Worm (Caenorhabditis elegans): ENCODE measurements around the gene erh-1.
A peak's percentile ranks its signal among the peaks of the same experiment; 100 is the strongest.

Gene erh-1

ce11 chrV:10578938-10579337 is at the start of gene erh-1, which contains the start of gene lpd-9:
Gene erh-1 (minus strand): TSS chrV:10579141.
Gene lpd-9 (plus strand): TSS chrV:10579305.
- no peak for TF ChIP-seq egl-43 (GFP tag; IDR thresholded peaks at IDR 0.05)
- peak in 1 of 2 experiments; percentile 32 for TF ChIP-seq mdl-1 (tag; optimal IDR thresholded peaks at IDR 0.05)
- no peak for TF ChIP-seq aha-1 (tag)
- TF ChIP-seq nhr-6 (tag; optimal IDR thresholded peaks at IDR 0.05), result no peak
- TF ChIP-seq mes-2 (tag; optimal IDR thresholded peaks at IDR 0.05; ENCODE audit: poor library complexity, severe bottlenecking), result peak; percentile 85
- TF ChIP-seq hlh-30 (tag; optimal IDR thresholded peaks at IDR 0.05; ENCODE audit: insufficient read depth), result peak; percentile 62
- TF ChIP-seq ctbp-1 (GFP tag; IDR thresholded peaks at IDR 0.05), result peak; percentile 28; the same call in 1 of the 2 replicates
- TF ChIP-seq nhr-28 (tag; optimal IDR thresholded peaks at IDR 0.05), result peak; percentile 7
- no peak for TF ChIP-seq gei-8 (GFP tag; optimal IDR thresholded peaks at IDR 0.05)
- peak; percentile 26 for TF ChIP-seq mxl-3 (GFP tag; optimal IDR thresholded peaks at IDR 0.05)
- peak; percentile 42; the same call in 1 of the 2 replicates for TF ChIP-seq tra-1 (GFP tag; IDR thresholded peaks at IDR 0.05)
- peak; percentile 80 for TF ChIP-seq dpl-1 (GFP tag; optimal IDR thresholded peaks at IDR 0.05)
- TF ChIP-seq unc-62 (GFP tag; optimal IDR thresholded peaks at IDR 0.05 in 1 of 2), result no peak
- TF ChIP-seq unc-62 (tag; optimal IDR thresholded peaks at IDR 0.05), result no peak
- no peak for TF ChIP-seq fkh-10 (GFP tag; optimal IDR thresholded peaks at IDR 0.05)
- TF ChIP-seq sdz-12 (GFP tag; optimal IDR thresholded peaks at IDR 0.05), result no peak
- TF ChIP-seq rbr-2 (tag; optimal IDR thresholded peaks at IDR 0.05), result peak; percentile 77
- TF ChIP-seq lin-15B (tag; optimal IDR thresholded peaks at IDR 0.05), result no peak
- no peak for TF ChIP-seq snpc-1.2 (GFP tag; IDR thresholded peaks at IDR 0.05)
- TF ChIP-seq F10B5.3 (tag; optimal IDR thresholded peaks at IDR 0.05), result peak; percentile 49
- peak; percentile 69 for TF ChIP-seq hlh-11 (tag; optimal IDR thresholded peaks at IDR 0.05)
- TF ChIP-seq dmd-6 (GFP tag; IDR thresholded peaks at IDR 0.05), result peak; percentile 73
- no peak for TF ChIP-seq Y48G9A.11 (GFP tag; IDR thresholded peaks at IDR 0.05)
- peak; percentile 38 for TF ChIP-seq ztf-7 (tag; optimal IDR thresholded peaks at IDR 0.05)
- TF ChIP-seq lin-38 (GFP tag; IDR thresholded peaks at IDR 0.05), result peak; percentile 84
- peak; percentile 19 for TF ChIP-seq unc-130 (GFP tag; optimal IDR thresholded peaks at IDR 0.05)
- TF ChIP-seq php-3 (GFP tag; IDR thresholded peaks at IDR 0.05), result peak; percentile 73; the same call in 1 of the 2 replicates
- no peak for TF ChIP-seq saeg-2 (GFP tag; IDR thresholded peaks at IDR 0.05)
- peak; percentile 33 for TF ChIP-seq F49E8.2 (tag; optimal IDR thresholded peaks at IDR 0.05; ENCODE audit: borderline replicate concordance)
- TF ChIP-seq zfp-2 (tag; optimal IDR thresholded peaks at IDR 0.05), result peak; percentile 20
- no peak for TF ChIP-seq nhr-42 (GFP tag; IDR thresholded peaks at IDR 0.05)
- TF ChIP-seq set-16 (GFP tag; IDR thresholded peaks at IDR 0.05), result no peak
- TF ChIP-seq arid-1 (GFP tag; conservative IDR thresholded peaks at IDR 0.05), result 0 out of 2 replicates have a peak, but pooled peaks have one; percentile 24
- TF ChIP-seq R02D3.7 (tag; optimal IDR thresholded peaks at IDR 0.05), result no peak
- TF ChIP-seq spr-1 (tag; optimal IDR thresholded peaks at IDR 0.05), result peak; percentile 52
- peak; percentile 82; the same call in 1 of the 2 replicates for TF ChIP-seq T26A8.4 (GFP tag; IDR thresholded peaks at IDR 0.05)
- peak; percentile 66 for TF ChIP-seq duxl-1 (tag; optimal IDR thresholded peaks at IDR 0.05; ENCODE audit: poor library complexity)
- TF ChIP-seq nhr-11 (tag; optimal IDR thresholded peaks at IDR 0.05), result peak; percentile 13
- peak; percentile 50 for TF ChIP-seq F37D6.2 (tag; optimal IDR thresholded peaks at IDR 0.05)
- peak; percentile 74 for TF ChIP-seq T20F7.1 (GFP tag; optimal IDR thresholded peaks at IDR 0.05)
- TF ChIP-seq pqm-1 (tag; optimal IDR thresholded peaks at IDR 0.05), result no peak
- TF ChIP-seq daf-16 (GFP tag; optimal IDR thresholded peaks at IDR 0.05), result peak in 1 of 2 experiments; percentile 43
- TF ChIP-seq daf-16 (tag; optimal IDR thresholded peaks at IDR 0.05), result peak; percentile 58
- TF ChIP-seq ztf-11 (tag; optimal IDR thresholded peaks at IDR 0.05), result no peak
- TF ChIP-seq zfp-3 (GFP tag; conservative IDR thresholded peaks at IDR 0.05), result no peak
- TF ChIP-seq lsy-2 (tag; optimal IDR thresholded peaks at IDR 0.05), result no peak
- 0 out of 2 replicates have a peak, but pooled peaks have one; percentile 29 for TF ChIP-seq mdt-29 (GFP tag; IDR thresholded peaks at IDR 0.05)
- TF ChIP-seq nhr-102 (tag; optimal IDR thresholded peaks at IDR 0.05), result peak; percentile 76
- peak; percentile 62; the same call in 1 of the 2 replicates for TF ChIP-seq pha-4 (GFP tag; IDR thresholded peaks at IDR 0.05)
- TF ChIP-seq pha-4 (tag; optimal IDR thresholded peaks at IDR 0.05), result peak; percentile 82
- peak; percentile 78 for TF ChIP-seq ceh-20 (GFP tag; IDR thresholded peaks at IDR 0.05)

Data from whole organism, L4 larva.